Fruit fly (Drosophila melanogaster) whole organism, embryonic: ENCODE data around the gene Gorab.

Experiments used
- Asciz ChIP-seq: fragments of 200-800 bp; sonication (Bioruptor generic); optimal IDR thresholded peaks from 2 replicates; lab custom pipeline; 2017; ENCODE audit warnings: missing biosample characterization, mild to moderate bottlenecking, missing genetic modification characterization, missing genetic modification reagents
- CG11398 ChIP-seq: fragments of 200-800 bp; sonication (Bioruptor generic); optimal IDR thresholded peaks from 2 replicates; lab custom pipeline; 2016; ENCODE audit warnings: missing biosample characterization, missing genetic modification characterization
- CG12299 ChIP-seq: fragments of 200-800 bp; sonication (Bioruptor generic); optimal IDR thresholded peaks from 2 replicates; lab custom pipeline; 2018; ENCODE audit warnings: missing biosample characterization, mild to moderate bottlenecking, missing genetic modification characterization
- CG12942 ChIP-seq: fragments of 200-800 bp; sonication (Bioruptor generic); optimal IDR thresholded peaks from 3 replicates; lab custom pipeline; 2016; ENCODE audit warnings: missing biosample characterization, missing genetic modification characterization
- CG13296 ChIP-seq: fragments of 200-800 bp; sonication (Bioruptor generic); optimal IDR thresholded peaks from 3 replicates; lab custom pipeline; 2018; ENCODE audit warnings: missing biosample characterization, mild to moderate bottlenecking, missing genetic modification characterization
- CG13894 ChIP-seq: fragments of 200-800 bp; sonication (Bioruptor generic); optimal IDR thresholded peaks from 3 replicates; lab custom pipeline; 2018; ENCODE audit warnings: missing biosample characterization, mild to moderate bottlenecking, missing genetic modification characterization, moderate library complexity
- CG14667 ChIP-seq: fragments of 200-800 bp; sonication (Bioruptor generic); IDR thresholded peaks from 2 replicates; pipeline ENCODE4 v1.3.6; 2022; ENCODE audit warnings: missing biosample characterization, missing genetic modification characterization
- CG14860 ChIP-seq: fragments of 200-800 bp; sonication (Bioruptor generic); IDR thresholded peaks from 3 replicates; pipeline ENCODE4 v1.3.6; 2022; ENCODE audit warnings: missing biosample characterization, missing genetic modification characterization; ENCODE audit not compliant: partially characterized antibody
- CG16813 ChIP-seq: fragments of 200-800 bp; sonication (Bioruptor generic); IDR thresholded peaks from 3 replicates; pipeline ENCODE4 v1.3.6; 2022; ENCODE audit warnings: missing biosample characterization, missing genetic modification characterization; ENCODE audit not compliant: partially characterized antibody
- CG2129 ChIP-seq: fragments of 200-800 bp; sonication (Bioruptor generic); IDR thresholded peaks from 2 replicates; pipeline ENCODE4 v1.3.6; 2022; ENCODE audit warnings: missing biosample characterization, missing genetic modification characterization; ENCODE audit not compliant: partially characterized antibody
- CG2678 ChIP-seq: fragments of 200-800 bp; sonication (Bioruptor generic); optimal IDR thresholded peaks from 3 replicates; lab custom pipeline; 2019; ENCODE audit warnings: missing biosample characterization, mild to moderate bottlenecking, missing genetic modification characterization, moderate library complexity
- CG3726 ChIP-seq: fragments of 200-800 bp; sonication (Bioruptor generic); IDR thresholded peaks from 3 replicates; pipeline ENCODE4, ENCODE4 v1.3.6; 2022; ENCODE audit warnings: missing biosample characterization, missing genetic modification characterization
- CG3838 ChIP-seq: fragments of 200-800 bp; sonication (Bioruptor generic); optimal IDR thresholded peaks from 3 replicates; lab custom pipeline; 2016; ENCODE audit warnings: missing biosample characterization, missing genetic modification characterization
- CG4360 ChIP-seq: fragments of 200-800 bp; sonication (Bioruptor generic); IDR thresholded peaks from 2 replicates; pipeline ENCODE4 v1.3.6; 2022; ENCODE audit warnings: missing biosample characterization, missing genetic modification characterization
- CG8359 ChIP-seq: fragments of 200-800 bp; sonication (Bioruptor generic); optimal IDR thresholded peaks from 2 replicates; lab custom pipeline; 2017; ENCODE audit warnings: missing biosample characterization, mild to moderate bottlenecking, missing genetic modification characterization, borderline replicate concordance
- CG8478 ChIP-seq: fragments of >200 bp; optimal IDR thresholded peaks from 2 replicates; lab custom pipeline; 2018
- CG8924 ChIP-seq: fragments of 200-800 bp; optimal IDR thresholded peaks from 3 replicates; lab custom pipeline; 2019; ENCODE audit warnings: missing biosample characterization, mild to moderate bottlenecking, missing genetic modification characterization, moderate library complexity
- CG9437 ChIP-seq: fragments of 200-800 bp; sonication (Bioruptor generic); optimal IDR thresholded peaks from 2 replicates; lab custom pipeline; 2018; ENCODE audit warnings: missing biosample characterization, mild to moderate bottlenecking, missing genetic modification characterization
- CG9817 ChIP-seq: fragments of 200-800 bp; sonication (Bioruptor generic); optimal IDR thresholded peaks from 2 replicates; lab custom pipeline; 2018; ENCODE audit warnings: missing biosample characterization, mild to moderate bottlenecking, missing genetic modification characterization, moderate library complexity
- CkIIα-i1 ChIP-seq: fragments of 200-800 bp; sonication (Bioruptor generic); IDR thresholded peaks from 2 replicates; pipeline ENCODE4 v1.3.6; 2022; ENCODE audit warnings: missing biosample characterization, missing genetic modification characterization
- E2f2 ChIP-seq: fragments of 200-800 bp; sonication (Bioruptor generic); IDR thresholded peaks from 2 replicates; pipeline ENCODE4 v1.3.6; 2022; ENCODE audit warnings: missing biosample characterization, missing genetic modification characterization
- ERR ChIP-seq: fragments of 200-800 bp; sonication (Bioruptor generic); optimal IDR thresholded peaks from 2 replicates; lab custom pipeline; 2016; ENCODE audit warnings: missing biosample characterization, missing genetic modification characterization
- Elba2 ChIP-seq: fragments of 200-800 bp; sonication (Bioruptor generic); optimal IDR thresholded peaks from 3 replicates; lab custom pipeline; 2016; ENCODE audit warnings: missing biosample characterization, missing genetic modification characterization
- Fer1 ChIP-seq: fragments of 200-800 bp; sonication (Bioruptor generic); optimal IDR thresholded peaks from 2 replicates; lab custom pipeline; 2017; ENCODE audit warnings: missing biosample characterization, mild to moderate bottlenecking, missing genetic modification characterization
- Oaz ChIP-seq: fragments of 200-800 bp; sonication (Bioruptor generic); IDR thresholded peaks from 2 replicates; pipeline ENCODE4 v1.3.6; 2022; ENCODE audit warnings: missing biosample characterization, missing genetic modification characterization
- Opbp ChIP-seq: fragments of 200-800 bp; sonication (Bioruptor generic); IDR thresholded peaks from 3 replicates; pipeline ENCODE4 v1.3.6; 2022; ENCODE audit warnings: missing biosample characterization, missing genetic modification characterization; ENCODE audit not compliant: partially characterized antibody
- Poxn ChIP-seq: fragments of 200-800 bp; sonication (Bioruptor generic); IDR thresholded peaks from 2 replicates; pipeline ENCODE4 v1.3.6; 2022; ENCODE audit warnings: missing biosample characterization, missing genetic modification characterization
- Rfx ChIP-seq: fragments of 200-800 bp; sonication (Bioruptor generic); IDR thresholded peaks from 2 replicates; pipeline ENCODE4 v1.3.6; 2022; ENCODE audit warnings: missing biosample characterization, missing genetic modification characterization
- amos ChIP-seq: fragments of 200-800 bp; sonication (Bioruptor generic); IDR thresholded peaks from 2 replicates; pipeline ENCODE4 v1.3.6; 2022; ENCODE audit warnings: missing biosample characterization, missing genetic modification characterization; ENCODE audit not compliant: partially characterized antibody
- az2 ChIP-seq: fragments of 200-800 bp; sonication (Bioruptor generic); optimal IDR thresholded peaks from 3 replicates; lab custom pipeline; 2016; ENCODE audit warnings: missing biosample characterization, missing genetic modification characterization
- bab2 ChIP-seq: fragments of 200-800 bp; sonication (Bioruptor generic); optimal IDR thresholded peaks from 2 replicates; lab custom pipeline; 2016; ENCODE audit warnings: missing biosample characterization, missing genetic modification characterization
- cad ChIP-seq: fragments of >200 bp; optimal IDR thresholded peaks from 2 replicates; lab custom pipeline; 2017; ENCODE audit warnings: missing biosample characterization, missing genetic modification characterization
- corto ChIP-seq: fragments of 200-800 bp; sonication (Bioruptor generic); optimal IDR thresholded peaks from 2 replicates; lab custom pipeline; 2016; ENCODE audit warnings: missing biosample characterization, mild to moderate bottlenecking, missing genetic modification characterization, moderate library complexity
- dmrt99B ChIP-seq: fragments of 200-800 bp; sonication (Bioruptor generic); optimal IDR thresholded peaks from 2 replicates; lab custom pipeline; 2018; ENCODE audit warnings: missing biosample characterization, mild to moderate bottlenecking, missing genetic modification characterization, moderate library complexity
- dpn ChIP-seq, 2 experiments: fragments of 200-800 bp; sonication (Bioruptor generic); optimal IDR thresholded peaks; 3 replicates each; lab custom pipeline; 2016; ENCODE audit warnings: missing biosample characterization in 2 of 2, missing genetic modification characterization in 2 of 2
- dysf ChIP-seq: fragments of 200-800 bp; sonication (Bioruptor generic); IDR thresholded peaks from 3 replicates; pipeline ENCODE4 v1.3.6; 2022; ENCODE audit warnings: missing biosample characterization, missing genetic modification characterization
- esg ChIP-seq: fragments of 200-800 bp; sonication (Bioruptor generic); conservative IDR thresholded peaks from 2 replicates; pipeline ENCODE4 v1.3.6; 2022; ENCODE audit warnings: missing biosample characterization, missing genetic modification characterization
- grau ChIP-seq: fragments of 200-800 bp; optimal IDR thresholded peaks from 3 replicates; lab custom pipeline; 2019; ENCODE audit warnings: missing biosample characterization, mild to moderate bottlenecking, missing genetic modification characterization, moderate library complexity
- grn ChIP-seq: fragments of 200-800 bp; sonication (Bioruptor generic); optimal IDR thresholded peaks from 3 replicates; lab custom pipeline; 2017; ENCODE audit warnings: missing biosample characterization, missing genetic modification characterization
- gsb ChIP-seq: fragments of 200-800 bp; sonication (Bioruptor generic); IDR thresholded peaks from 2 replicates; pipeline ENCODE4 v1.3.6; 2022; ENCODE audit warnings: missing biosample characterization, missing genetic modification characterization
- hbn ChIP-seq: fragments of 200-800 bp; sonication (Bioruptor generic); IDR thresholded peaks from 2 replicates; pipeline ENCODE4 v1.3.6; 2022; ENCODE audit warnings: missing biosample characterization, missing genetic modification characterization; ENCODE audit not compliant: partially characterized antibody
- her ChIP-seq: fragments of 200-800 bp; sonication (Bioruptor generic); optimal IDR thresholded peaks from 2 replicates; lab custom pipeline; 2016; ENCODE audit warnings: missing biosample characterization, missing genetic modification characterization
- hkb ChIP-seq, 2 experiments: fragments of 200-800 bp in 1 of 2; fragments of >200 bp in 1 of 2; sonication (Bioruptor generic) in 1 of 2; IDR thresholded peaks in 1 of 2; optimal IDR thresholded peaks in 1 of 2; 2 replicates each; pipeline versions ENCODE4 v1.3.6 to Lab custom; 2017 to 2022; ENCODE audit warnings: missing biosample characterization in 1 of 2, missing genetic modification characterization in 1 of 2
- lmd ChIP-seq: fragments of 200-800 bp; sonication (Bioruptor generic); IDR thresholded peaks from 2 replicates; pipeline ENCODE4 v1.3.6; 2022; ENCODE audit warnings: missing biosample characterization, missing genetic modification characterization
- pho ChIP-seq: fragments of 200-800 bp; sonication (Bioruptor generic); optimal IDR thresholded peaks from 2 replicates; lab custom pipeline; 2016; ENCODE audit warnings: missing biosample characterization, missing genetic modification characterization
- phol ChIP-seq: fragments of 200-800 bp; sonication (Bioruptor generic); optimal IDR thresholded peaks from 3 replicates; lab custom pipeline; 2018; ENCODE audit warnings: missing biosample characterization, mild to moderate bottlenecking, missing genetic modification characterization, moderate library complexity
- run ChIP-seq: fragments of 200-800 bp; sonication (Bioruptor generic); optimal IDR thresholded peaks from 3 replicates; lab custom pipeline; 2018; ENCODE audit warnings: missing biosample characterization, mild to moderate bottlenecking, missing genetic modification characterization
- shn ChIP-seq: fragments of 200-800 bp; sonication (Bioruptor generic); optimal IDR thresholded peaks from 3 replicates; lab custom pipeline; 2016; ENCODE audit warnings: missing biosample characterization, missing genetic modification characterization
- tgo ChIP-seq: fragments of 200-800 bp; sonication (Bioruptor generic); IDR thresholded peaks from 3 replicates; pipeline ENCODE4 v1.3.6; 2022; ENCODE audit warnings: missing biosample characterization, missing genetic modification characterization
- zf30C ChIP-seq: fragments of 200-800 bp; sonication (Bioruptor generic); optimal IDR thresholded peaks from 3 replicates; lab custom pipeline; 2018; ENCODE audit warnings: missing biosample characterization, mild to moderate bottlenecking, missing genetic modification characterization

The Gorab gene

DNA sequence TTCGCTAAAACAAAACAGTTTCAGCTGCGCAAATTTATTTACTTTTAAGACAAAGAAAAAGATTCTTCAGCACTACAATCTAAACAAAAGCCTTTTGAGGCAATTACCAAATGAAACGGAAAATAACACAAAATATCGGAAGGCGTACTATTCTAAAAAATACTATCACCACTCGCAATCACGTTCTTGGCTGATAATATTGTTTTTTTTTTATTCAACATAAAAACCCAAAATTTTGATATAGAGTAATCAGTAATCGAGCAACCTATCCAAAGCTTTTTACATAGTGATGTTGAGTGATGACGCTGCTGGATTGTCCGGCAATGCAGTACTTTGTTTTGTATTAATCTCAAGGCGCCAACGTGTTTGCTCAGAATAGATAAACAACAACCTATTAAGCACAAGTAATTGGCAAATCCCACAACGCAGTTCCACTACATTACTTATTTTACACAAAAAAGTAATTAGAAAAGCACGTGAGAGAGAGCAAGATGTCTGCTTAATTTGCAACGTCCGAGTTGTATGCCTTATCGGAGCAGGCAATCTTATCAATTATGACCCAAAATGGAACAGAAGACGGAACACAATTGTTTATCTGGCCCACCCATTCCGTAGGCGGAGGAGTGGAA, 2.4 kb upstream of the Gorab start (continued):
- TF ChIP-seq CG3838 = no peak
- TF ChIP-seq CG3726 (GFP tag; lab: Robert Waterston, UW) = no peak
- TF ChIP-seq Fer1 (GFP tag; lab: Kevin White, UChicago) = no peak
- no peak for TF ChIP-seq Opbp (GFP tag; lab: Robert Waterston, UW)
- TF ChIP-seq grn = peak; percentile 51
- no peak for TF ChIP-seq CG8924 (tag; lab: Kevin White, UChicago)
- TF ChIP-seq CG9817 (tag; lab: Kevin White, UChicago) = peak; percentile 5
- peak; percentile 11 for TF ChIP-seq bab2 (GFP tag; lab: Kevin White, UChicago)
- peak; percentile 11 for TF ChIP-seq CG13296 (GFP tag; lab: Kevin White, UChicago)
- TF ChIP-seq dmrt99B (tag; lab: Kevin White, UChicago) = peak; percentile 13
- no peak for TF ChIP-seq CG12942 (GFP tag; lab: Kevin White, UChicago)
- TF ChIP-seq ERR (GFP tag; lab: Kevin White, UChicago) = no peak
- TF ChIP-seq run = no peak
- TF ChIP-seq CG2129 (GFP tag; lab: Robert Waterston, UW) = no peak
- TF ChIP-seq CG14667 (GFP tag; lab: Robert Waterston, UW) = no peak
- TF ChIP-seq esg (GFP tag; lab: Robert Waterston, UW) = no peak
- no peak for TF ChIP-seq CG9437 (GFP tag; lab: Kevin White, UChicago)
- TF ChIP-seq dysf = no peak
- TF ChIP-seq CG8359 (GFP tag; lab: Kevin White, UChicago) = no peak
- TF ChIP-seq cad (GFP tag; lab: Kevin White, UChicago) = no peak
- no peak for TF ChIP-seq CG14860 (GFP tag; lab: Robert Waterston, UW)
- TF ChIP-seq tgo (GFP tag; lab: Robert Waterston, UW) = no peak; the same call in 2 of the 3 replicates
- no peak for TF ChIP-seq her (GFP tag; lab: Kevin White, UChicago)
- TF ChIP-seq shn (GFP tag; lab: Kevin White, UChicago) = no peak
- TF ChIP-seq CG2678 = peak; percentile 15
- TF ChIP-seq hbn (GFP tag; lab: Robert Waterston, UW) = no peak
- no peak for TF ChIP-seq CG13894 (tag; lab: Kevin White, UChicago)
- TF ChIP-seq Poxn (GFP tag; lab: Robert Waterston, UW) = no peak
- TF ChIP-seq CG11398 (GFP tag; lab: Kevin White, UChicago) = no peak
- TF ChIP-seq gsb (GFP tag; lab: Robert Waterston, UW) = no peak
- no peak for TF ChIP-seq az2
- peak; percentile 3 for TF ChIP-seq pho
- no peak for TF ChIP-seq CG16813 (GFP tag; lab: Robert Waterston, UW)
- TF ChIP-seq CG4360 (GFP tag; lab: Robert Waterston, UW) = no peak
- TF ChIP-seq Asciz = peak; percentile 30
- TF ChIP-seq E2f2 = no peak
- no peak for TF ChIP-seq CG8478 (lab: Kevin White, UChicago)
- TF ChIP-seq zf30C = no peak
- no peak for TF ChIP-seq Elba2 (GFP tag; lab: Kevin White, UChicago)
- TF ChIP-seq lmd (GFP tag; lab: Robert Waterston, UW) = no peak
- no peak for TF ChIP-seq corto
- peak; percentile 33; the same call in 1 of the 2 replicates for TF ChIP-seq Rfx (GFP tag; lab: Robert Waterston, UW)
- peak; percentile 5 for TF ChIP-seq phol (tag; lab: Kevin White, UChicago)
- no peak for TF ChIP-seq hkb (optimal IDR thresholded peaks at IDR 0.05; lab: Kevin White, UChicago)
- no peak for TF ChIP-seq hkb (GFP tag; IDR thresholded peaks at IDR 0.05; lab: Robert Waterston, UW)
- peak in 1 of 2 experiments; percentile 21 for TF ChIP-seq dpn (GFP tag; optimal IDR thresholded peaks at IDR 0.05; lab: Kevin White, UChicago)
- no peak for TF ChIP-seq CkIIα-i1 (GFP tag; lab: Robert Waterston, UW)
- no peak for TF ChIP-seq grau (tag; lab: Kevin White, UChicago)
- no peak for TF ChIP-seq amos (GFP tag; lab: Robert Waterston, UW)
- no peak for TF ChIP-seq Oaz (GFP tag; lab: Robert Waterston, UW)
- no peak for TF ChIP-seq CG12299 (tag; lab: Kevin White, UChicago)
